Fruit fly (Drosophila melanogaster) whole organism, embryonic: ENCODE measurements around the gene Rpp20.

ENCODE experiments used
- Bdp1 ChIP-seq: fragments of 200-800 bp; sonication (Bioruptor generic); optimal IDR thresholded peaks from 3 replicates; lab custom pipeline; 2016; ENCODE audit warnings: missing biosample characterization, missing genetic modification characterization
- CG14441 ChIP-seq: fragments of 200-800 bp; sonication (Bioruptor generic); IDR thresholded peaks from 2 replicates; pipeline ENCODE4 v1.3.6; 2022; ENCODE audit warnings: missing biosample characterization, missing genetic modification characterization
- CG4328 ChIP-seq: fragments of 200-800 bp; sonication (Bioruptor generic); optimal IDR thresholded peaks from 3 replicates; lab custom pipeline; 2017; ENCODE audit warnings: missing biosample characterization, missing genetic modification reagents, missing genetic modification characterization
- Ets65A ChIP-seq: fragments of 200-800 bp; sonication (Bioruptor generic); peaks from one replicate; lab custom pipeline; 2016; ENCODE audit warnings: missing biosample characterization, missing genetic modification characterization
- HLHmδ ChIP-seq: fragments of 200-800 bp; sonication (Bioruptor generic); optimal IDR thresholded peaks from 2 replicates; lab custom pipeline; 2018; ENCODE audit warnings: missing biosample characterization, mild to moderate bottlenecking, missing genetic modification characterization, moderate library complexity
- NC2α ChIP-seq: fragments of 200-800 bp; sonication (Bioruptor generic); optimal IDR thresholded peaks from 2 replicates; lab custom pipeline; 2016; ENCODE audit warnings: missing biosample characterization, missing genetic modification characterization
- Poxn ChIP-seq: fragments of 200-800 bp; sonication (Bioruptor generic); IDR thresholded peaks from 2 replicates; pipeline ENCODE4 v1.3.6; 2022; ENCODE audit warnings: missing biosample characterization, missing genetic modification characterization
- bigmax ChIP-seq: fragments of 200-800 bp; sonication (Bioruptor generic); optimal IDR thresholded peaks from 2 replicates; lab custom pipeline; 2018; ENCODE audit warnings: missing biosample characterization, mild to moderate bottlenecking, missing genetic modification characterization
- h ChIP-seq: fragments of >200 bp; optimal IDR thresholded peaks from 2 replicates; lab custom pipeline; 2017
- peb ChIP-seq: fragments of 200-800 bp; sonication (Bioruptor generic); IDR thresholded peaks from 2 replicates; pipeline ENCODE4 v1.3.6; 2022; ENCODE audit warnings: missing biosample characterization, missing genetic modification characterization
- ranshi ChIP-seq: fragments of 200-800 bp; sonication (Bioruptor generic); IDR thresholded peaks from 2 replicates; pipeline ENCODE4 v1.3.6; 2022; ENCODE audit warnings: missing biosample characterization, missing genetic modification characterization
- tna ChIP-seq: fragments of 200-800 bp; sonication (Bioruptor generic); IDR thresholded peaks from 2 replicates; pipeline ENCODE4 v1.3.6; 2022; ENCODE audit warnings: missing biosample characterization, missing genetic modification characterization; ENCODE audit not compliant: partially characterized antibody

- TF ChIP-seq peb (GFP tag; lab: Robert Waterston, UW) (no peak), HLHmδ (no peak), CG4328 (no peak), CG14441 (GFP tag; lab: Robert Waterston, UW) (no peak), tna (GFP tag; lab: Robert Waterston, UW) (no peak), NC2α (no peak), Ets65A (GFP tag; lab: Kevin White, UChicago) (no peak), h (lab: Kevin White, UChicago) (no peak), Bdp1 (GFP tag; lab: Kevin White, UChicago) (no peak), bigmax (no peak), Poxn (no peak), ranshi (GFP tag; lab: Robert Waterston, UW) (no peak)
These were observed 10.6 kb downstream of the Rpp20 start for dm6 chrX:19754705-19755403.
